Fruit fly (Drosophila melanogaster) whole organism, embryonic: ENCODE data around the gene Crtc.

Source experiments
- ATbp ChIP-seq: fragments of 200-800 bp; sonication (Bioruptor generic); optimal IDR thresholded peaks from 2 replicates; lab custom pipeline; 2017; ENCODE audit warnings: missing biosample characterization, mild to moderate bottlenecking, missing genetic modification characterization, missing genetic modification reagents
- BEAF-32 ChIP-seq: fragments of 200-800 bp; sonication (Bioruptor generic); optimal IDR thresholded peaks from 3 replicates; lab custom pipeline; 2017; ENCODE audit warnings: missing biosample characterization, missing genetic modification characterization, mild to moderate bottlenecking, moderate library complexity, missing genetic modification reagents
- Bdp1 ChIP-seq: fragments of 200-800 bp; sonication (Bioruptor generic); optimal IDR thresholded peaks from 3 replicates; lab custom pipeline; 2016; ENCODE audit warnings: missing biosample characterization, missing genetic modification characterization
- Blimp-1 ChIP-seq: fragments of 200-800 bp; sonication (Bioruptor generic); optimal IDR thresholded peaks from 3 replicates; lab custom pipeline; 2018; ENCODE audit warnings: missing biosample characterization, missing genetic modification characterization, mild to moderate bottlenecking, moderate library complexity, missing genetic modification reagents
- CG12071 ChIP-seq: fragments of 200-800 bp; sonication (Bioruptor generic); optimal IDR thresholded peaks from 3 replicates; lab custom pipeline; 2018; ENCODE audit warnings: missing biosample characterization, mild to moderate bottlenecking, missing genetic modification characterization
- CG14710 ChIP-seq: fragments of 200-800 bp; sonication (Bioruptor generic); optimal IDR thresholded peaks from 3 replicates; lab custom pipeline; 2019; ENCODE audit warnings: missing biosample characterization, mild to moderate bottlenecking, missing genetic modification characterization, moderate library complexity
- CG1529 ChIP-seq: fragments of 200-800 bp; sonication (Bioruptor generic); optimal IDR thresholded peaks from 3 replicates; lab custom pipeline; 2018; ENCODE audit warnings: missing biosample characterization, missing genetic modification characterization
- CG15696 ChIP-seq: fragments of 200-800 bp; sonication (Bioruptor generic); optimal IDR thresholded peaks from 2 replicates; lab custom pipeline; 2019; ENCODE audit warnings: missing biosample characterization, mild to moderate bottlenecking, missing genetic modification characterization, moderate library complexity
- CG1603 ChIP-seq: fragments of 200-800 bp; sonication (Bioruptor generic); optimal IDR thresholded peaks from 2 replicates; lab custom pipeline; 2019; ENCODE audit warnings: missing biosample characterization, mild to moderate bottlenecking, missing genetic modification characterization, moderate library complexity
- CG17328 ChIP-seq: fragments of 200-800 bp; sonication (Bioruptor generic); IDR thresholded peaks from 2 replicates; pipeline ENCODE4 v1.3.6; 2022; ENCODE audit warnings: missing biosample characterization, missing genetic modification characterization
- CG17359 ChIP-seq: fragments of 200-800 bp; sonication (Bioruptor generic); optimal IDR thresholded peaks from 3 replicates; lab custom pipeline; 2018; ENCODE audit warnings: missing biosample characterization, mild to moderate bottlenecking, missing genetic modification characterization, moderate library complexity
- CG31365 ChIP-seq: fragments of 200-800 bp; sonication (Bioruptor generic); optimal IDR thresholded peaks from 2 replicates; lab custom pipeline; 2018; ENCODE audit warnings: missing biosample characterization, mild to moderate bottlenecking, missing genetic modification characterization
- CG3407 ChIP-seq: fragments of 200-800 bp; sonication (Bioruptor generic); optimal IDR thresholded peaks from 2 replicates; lab custom pipeline; 2018; ENCODE audit warnings: missing biosample characterization, mild to moderate bottlenecking, missing genetic modification characterization
- CG34224 ChIP-seq: fragments of 200-800 bp; sonication (Bioruptor generic); IDR thresholded peaks from 3 replicates; pipeline ENCODE4 v1.3.6; 2022; ENCODE audit warnings: missing biosample characterization, missing genetic modification characterization; ENCODE audit not compliant: partially characterized antibody
- CG4707 ChIP-seq: fragments of 200-800 bp; sonication (Bioruptor generic); optimal IDR thresholded peaks from 2 replicates; lab custom pipeline; 2018; ENCODE audit warnings: missing biosample characterization, mild to moderate bottlenecking, missing genetic modification characterization, moderate library complexity
- CG4730 ChIP-seq: fragments of 200-800 bp; sonication (Bioruptor generic); IDR thresholded peaks from 2 replicates; pipeline ENCODE4 v1.3.6; 2022; ENCODE audit warnings: missing biosample characterization, missing genetic modification characterization
- CG4854 ChIP-seq: fragments of 200-800 bp; sonication (Bioruptor generic); optimal IDR thresholded peaks from 2 replicates; lab custom pipeline; 2016; ENCODE audit warnings: missing biosample characterization, missing genetic modification characterization, inconsistent platforms
- CG6683 ChIP-seq: fragments of 200-800 bp; sonication (Bioruptor generic); optimal IDR thresholded peaks from 2 replicates; lab custom pipeline; 2017; ENCODE audit warnings: missing biosample characterization, mild to moderate bottlenecking, missing genetic modification characterization, missing genetic modification reagents
- CG7839 ChIP-seq: fragments of 200-800 bp; sonication (Bioruptor generic); optimal IDR thresholded peaks from 3 replicates; lab custom pipeline; 2018; ENCODE audit warnings: missing biosample characterization, mild to moderate bottlenecking, missing genetic modification characterization, moderate library complexity
- CG8089 ChIP-seq: fragments of 200-800 bp; sonication (Bioruptor generic); optimal IDR thresholded peaks from 3 replicates; lab custom pipeline; 2016; ENCODE audit warnings: missing biosample characterization, missing genetic modification characterization
- CG8290 ChIP-seq, 3 experiments: fragments of 200-800 bp; sonication (Bioruptor generic); optimal IDR thresholded peaks; 2 replicates each; lab custom pipeline; 2016 to 2019; ENCODE audit warnings: missing biosample characterization in 3 of 3, missing genetic modification characterization in 3 of 3, mild to moderate bottlenecking in 2 of 3, moderate library complexity in 1 of 3
- CTCF ChIP-seq: fragments of 200-800 bp; sonication (Bioruptor generic); optimal IDR thresholded peaks from 2 replicates; lab custom pipeline; 2017; ENCODE audit warnings: missing biosample characterization, mild to moderate bottlenecking, missing genetic modification characterization, moderate library complexity
- Dek ChIP-seq: fragments of 200-800 bp; sonication (Bioruptor generic); optimal IDR thresholded peaks from 3 replicates; lab custom pipeline; 2019; ENCODE audit warnings: missing biosample characterization, mild to moderate bottlenecking, missing genetic modification characterization, moderate library complexity
- Doc3 ChIP-seq: fragments of 200-800 bp; sonication (Bioruptor generic); IDR thresholded peaks from 3 replicates; pipeline ENCODE4 v1.3.6; 2022; ENCODE audit warnings: missing biosample characterization, missing genetic modification characterization; ENCODE audit not compliant: partially characterized antibody
- Drgx ChIP-seq: fragments of 200-800 bp; sonication (Bioruptor generic); IDR thresholded peaks from 2 replicates; pipeline ENCODE4 v1.3.6; 2022; ENCODE audit warnings: missing biosample characterization, missing genetic modification characterization
- Fer1 ChIP-seq: fragments of 200-800 bp; sonication (Bioruptor generic); optimal IDR thresholded peaks from 2 replicates; lab custom pipeline; 2017; ENCODE audit warnings: missing biosample characterization, mild to moderate bottlenecking, missing genetic modification characterization
- GATAe ChIP-seq: fragments of 200-800 bp; sonication (Bioruptor generic); conservative IDR thresholded peaks from 2 replicates; pipeline ENCODE4 v1.3.6; 2022; ENCODE audit warnings: missing biosample characterization, missing genetic modification characterization
- Hsf ChIP-seq: fragments of 200-800 bp; sonication (Bioruptor generic); optimal IDR thresholded peaks from 3 replicates; lab custom pipeline; 2016; ENCODE audit warnings: missing biosample characterization, missing genetic modification characterization
- MESR4 ChIP-seq: fragments of 200-800 bp; sonication (Bioruptor generic); optimal IDR thresholded peaks from 2 replicates; lab custom pipeline; 2018; ENCODE audit warnings: missing biosample characterization, mild to moderate bottlenecking, missing genetic modification characterization, moderate library complexity
- Mes4 ChIP-seq: fragments of 200-800 bp; sonication (Bioruptor generic); optimal IDR thresholded peaks from 2 replicates; lab custom pipeline; 2016; ENCODE audit warnings: missing biosample characterization, missing genetic modification characterization
- Mrtf ChIP-seq: fragments of 200-800 bp; sonication (Bioruptor generic); IDR thresholded peaks from 3 replicates; pipeline ENCODE4 v1.3.6; 2022; ENCODE audit warnings: missing biosample characterization, missing genetic modification characterization
- NFAT ChIP-seq: fragments of 200-800 bp; sonication (Bioruptor generic); IDR thresholded peaks from 2 replicates; pipeline ENCODE4 v1.3.6; 2022; ENCODE audit warnings: missing biosample characterization, missing genetic modification characterization
- Nf-YC ChIP-seq: fragments of 200-800 bp; optimal IDR thresholded peaks from 3 replicates; lab custom pipeline; 2019; ENCODE audit warnings: missing biosample characterization, mild to moderate bottlenecking, missing genetic modification characterization, moderate library complexity
- Opbp ChIP-seq: fragments of 200-800 bp; sonication (Bioruptor generic); IDR thresholded peaks from 3 replicates; pipeline ENCODE4 v1.3.6; 2022; ENCODE audit warnings: missing biosample characterization, missing genetic modification characterization; ENCODE audit not compliant: partially characterized antibody
- Ravus ChIP-seq: fragments of 200-800 bp; sonication (Bioruptor generic); IDR thresholded peaks from 2 replicates; pipeline ENCODE4 v1.3.6; 2022; ENCODE audit warnings: missing biosample characterization, missing genetic modification characterization
- Sin3A ChIP-seq: fragments of >200 bp; optimal IDR thresholded peaks from 2 replicates; lab custom pipeline; 2018
- btn ChIP-seq: fragments of 200-800 bp; sonication (Bioruptor generic); optimal IDR thresholded peaks from 2 replicates; lab custom pipeline; 2016; ENCODE audit warnings: missing biosample characterization, missing genetic modification characterization
- dpn ChIP-seq, 2 experiments: fragments of 200-800 bp; sonication (Bioruptor generic); optimal IDR thresholded peaks; 3 replicates each; lab custom pipeline; 2016; ENCODE audit warnings: missing biosample characterization in 2 of 2, missing genetic modification characterization in 2 of 2
- grau ChIP-seq: fragments of 200-800 bp; optimal IDR thresholded peaks from 3 replicates; lab custom pipeline; 2019; ENCODE audit warnings: missing biosample characterization, mild to moderate bottlenecking, missing genetic modification characterization, moderate library complexity
- gsb-n ChIP-seq: fragments of 200-800 bp; sonication (Bioruptor generic); optimal IDR thresholded peaks from 3 replicates; lab custom pipeline; 2018; ENCODE audit warnings: missing biosample characterization, mild to moderate bottlenecking, missing genetic modification characterization
- org-1 ChIP-seq: fragments of 200-800 bp; sonication (Bioruptor generic); optimal IDR thresholded peaks from 2 replicates; lab custom pipeline; 2017; ENCODE audit warnings: missing biosample characterization, missing genetic modification characterization
- prd ChIP-seq, 3 experiments: fragments of >200 bp in 2 of 3; fragments of 200-800 bp in 1 of 3; sonication (Bioruptor generic) in 1 of 3; optimal IDR thresholded peaks in 2 of 3; IDR thresholded peaks in 1 of 3; 2 replicates in 2 of 3; 3 replicates in 1 of 3; pipeline versions ENCODE4 v1.3.6 to Lab custom; 2017 to 2022; ENCODE audit warnings: missing biosample characterization in 1 of 3, missing genetic modification characterization in 1 of 3
- row ChIP-seq: fragments of 200-800 bp; sonication (Bioruptor generic); IDR thresholded peaks from 3 replicates; pipeline ENCODE4 v1.3.6; 2022; ENCODE audit warnings: missing biosample characterization, missing genetic modification characterization
- sc ChIP-seq, 3 experiments: fragments of >200 bp in 2 of 3; fragments of 200-800 bp in 1 of 3; sonication (Bioruptor generic) in 1 of 3; optimal IDR thresholded peaks; 2 replicates in 2 of 3; 3 replicates in 1 of 3; lab custom pipeline; 2017; ENCODE audit warnings: mild to moderate bottlenecking in 1 of 3, missing biosample characterization in 1 of 3, missing genetic modification characterization in 1 of 3, missing genetic modification reagents in 1 of 3
- sd ChIP-seq: fragments of 200-800 bp; sonication (Bioruptor generic); optimal IDR thresholded peaks from 3 replicates; lab custom pipeline; 2018; ENCODE audit warnings: missing biosample characterization, mild to moderate bottlenecking, missing genetic modification characterization, moderate library complexity
- twi ChIP-seq: fragments of 200-800 bp; optimal IDR thresholded peaks from 2 replicates; lab custom pipeline; 2019; ENCODE audit warnings: missing biosample characterization, mild to moderate bottlenecking, missing genetic modification characterization, moderate library complexity
- unpg ChIP-seq: fragments of 200-800 bp; sonication (Bioruptor generic); optimal IDR thresholded peaks from 3 replicates; lab custom pipeline; 2018; ENCODE audit warnings: missing biosample characterization, mild to moderate bottlenecking, missing genetic modification characterization, moderate library complexity
- vfl ChIP-seq: fragments of 200-800 bp; sonication (Bioruptor generic); optimal IDR thresholded peaks from 2 replicates; lab custom pipeline; 2016; ENCODE audit warnings: missing biosample characterization, missing genetic modification characterization

Crtc gene

DNA sequence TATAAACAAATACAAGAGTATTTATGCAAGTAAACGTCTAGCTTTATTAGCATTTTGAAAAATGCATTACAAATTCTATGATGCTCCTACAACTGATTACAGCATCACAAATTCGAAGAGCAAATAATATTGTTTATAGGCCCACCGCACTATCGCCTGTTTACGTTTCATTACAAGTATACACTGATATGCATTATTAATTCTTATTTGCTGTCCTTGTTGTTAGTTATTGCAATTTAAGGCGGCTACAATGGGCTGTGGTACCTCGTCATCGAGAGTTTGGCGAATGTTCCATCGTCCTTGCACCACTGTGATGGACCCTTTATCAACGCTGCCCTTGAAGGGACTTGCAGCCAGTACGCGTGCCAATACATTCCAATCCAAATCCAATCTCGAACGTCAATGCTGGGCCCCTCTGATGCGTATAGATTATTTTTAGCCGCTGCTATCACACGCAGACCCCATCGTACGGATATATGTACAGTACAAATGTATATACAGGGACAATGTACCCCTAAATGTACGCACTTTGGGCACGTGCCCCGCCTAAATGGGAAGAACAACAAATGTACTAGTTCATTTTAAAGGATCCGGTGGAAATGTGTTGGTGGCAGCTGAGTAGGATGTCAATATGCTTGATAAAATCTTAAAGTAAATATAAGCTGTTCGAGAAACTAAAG lies 12.2 kb downstream of the Crtc start (continued):
- peak; percentile 26; the same call in 1 of the 2 replicates for TF ChIP-seq CG17328 (GFP tag; lab: Robert Waterston, UW)
- no peak for TF ChIP-seq dpn (GFP tag; optimal IDR thresholded peaks at IDR 0.05; lab: Kevin White, UChicago)
- TF ChIP-seq NFAT (GFP tag; lab: Robert Waterston, UW): 0 out of 2 replicates have a peak, but pooled peaks have one; percentile 43
- no peak for TF ChIP-seq Opbp (GFP tag; lab: Robert Waterston, UW)
- TF ChIP-seq CG1529 (GFP tag; lab: Kevin White, UChicago): peak; percentile 20
- TF ChIP-seq CG3407 (GFP tag; lab: Kevin White, UChicago): peak; percentile 24
- TF ChIP-seq vfl: no peak
- peak; percentile 1 for TF ChIP-seq sd (tag; lab: Kevin White, UChicago)
- TF ChIP-seq CG15696 (tag; lab: Kevin White, UChicago): peak; percentile 7
- peak; percentile 1 for TF ChIP-seq CG7839 (tag; lab: Kevin White, UChicago)
- peak; percentile 31; the same call in 1 of the 3 replicates for TF ChIP-seq row
- TF ChIP-seq Mrtf (GFP tag; lab: Robert Waterston, UW): no peak
- peak; percentile 38 for TF ChIP-seq CG1603 (tag; lab: Kevin White, UChicago)
- TF ChIP-seq CTCF (GFP tag; lab: Kevin White, UChicago): no peak
- peak; percentile 8 for TF ChIP-seq Hsf (GFP tag; lab: Kevin White, UChicago)
- no peak for TF ChIP-seq unpg (GFP tag; lab: Kevin White, UChicago)
- no peak for TF ChIP-seq sc (optimal IDR thresholded peaks at IDR 0.05; lab: Kevin White, UChicago)
- peak; percentile 28 for TF ChIP-seq sc (GFP tag; optimal IDR thresholded peaks at IDR 0.05; lab: Kevin White, UChicago)
- TF ChIP-seq CG8089 (GFP tag; lab: Kevin White, UChicago): no peak
- TF ChIP-seq CG17359: peak; percentile 45
- peak; percentile 62 for TF ChIP-seq CG4707 (GFP tag; lab: Kevin White, UChicago)
- TF ChIP-seq twi (tag; lab: Kevin White, UChicago): no peak
- TF ChIP-seq Blimp-1 (GFP tag; lab: Kevin White, UChicago): peak; percentile 37
- TF ChIP-seq MESR4 (GFP tag; lab: Kevin White, UChicago): no peak
- TF ChIP-seq CG14710 (tag; lab: Kevin White, UChicago): no peak
- TF ChIP-seq prd (optimal IDR thresholded peaks at IDR 0.05; lab: Kevin White, UChicago): no peak
- 0 out of 3 replicates have a peak, but pooled peaks have one; percentile 16 for TF ChIP-seq prd (GFP tag; IDR thresholded peaks at IDR 0.05; lab: Robert Waterston, UW)
- TF ChIP-seq org-1 (GFP tag; lab: Kevin White, UChicago): peak; percentile 19
- TF ChIP-seq CG34224: no peak
- TF ChIP-seq, all 482 proteins: peak for 53

dm6 chr3L:17655837-17656308 lies 13.2 kb downstream of the Crtc start:
- TF ChIP-seq GATAe (GFP tag; lab: Robert Waterston, UW) (no peak), ATbp (peak; percentile 32), CG17359 (peak; percentile 7), Dek (no peak), CG4854 (GFP tag; lab: Kevin White, UChicago) (no peak), Ravus (GFP tag; lab: Robert Waterston, UW) (no peak), CG31365 (tag; lab: Kevin White, UChicago) (peak; percentile 18), CG4730 (GFP tag; lab: Robert Waterston, UW) (no peak; the same call in 1 of the 2 replicates), Doc3 (GFP tag; lab: Robert Waterston, UW) (no peak), Mes4 (GFP tag; lab: Kevin White, UChicago) (no peak), Drgx (GFP tag; lab: Robert Waterston, UW) (no peak), btn (GFP tag; lab: Kevin White, UChicago) (no peak), CG6683 (GFP tag; lab: Kevin White, UChicago) (peak; percentile 55), CG12071 (GFP tag; lab: Kevin White, UChicago) (peak; percentile 78), CG8290 (GFP tag; optimal IDR thresholded peaks at IDR 0.05; lab: Kevin White, UChicago) (no peak), CG8290 (tag; optimal IDR thresholded peaks at IDR 0.05; lab: Kevin White, UChicago) (peak in 1 of 2 experiments; percentile 82), Sin3A (lab: Kevin White, UChicago) (no peak), Nf-YC (tag; lab: Kevin White, UChicago) (no peak), Fer1 (GFP tag; lab: Kevin White, UChicago) (peak; percentile 83), Bdp1 (GFP tag; lab: Kevin White, UChicago) (no peak), gsb-n (tag; lab: Kevin White, UChicago) (no peak), BEAF-32 (GFP tag; lab: Kevin White, UChicago) (no peak), grau (tag; lab: Kevin White, UChicago) (peak; percentile 13)
